Fruit fly (Drosophila melanogaster): ENCODE measurements around the gene upSET.

upSET gene

DNA sequence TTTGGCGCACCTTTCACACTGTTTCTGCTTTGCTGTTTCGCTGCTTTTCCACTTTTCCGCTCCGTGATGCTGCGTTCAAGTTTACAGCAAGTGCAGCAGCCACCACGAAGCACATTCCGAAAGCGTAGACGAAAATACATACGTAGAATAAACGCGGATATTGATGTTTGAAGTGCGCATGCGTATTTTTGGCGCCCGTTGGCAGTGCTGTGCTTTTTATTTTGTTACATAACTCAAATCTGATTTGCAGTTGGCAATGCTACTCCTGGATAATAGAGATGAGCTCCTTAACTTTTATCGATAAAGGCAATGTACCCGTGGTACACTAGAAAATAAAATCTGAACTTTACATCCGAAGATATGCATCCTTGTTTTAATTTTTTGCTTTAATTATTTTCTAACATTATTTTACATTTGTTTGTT is 4.8 kb downstream of the upSET start:
- TF ChIP-seq psq (optimal IDR thresholded peaks at IDR 0.05) (no peak), CG8478 (optimal IDR thresholded peaks at IDR 0.05) (no peak), Dll (optimal IDR thresholded peaks at IDR 0.05) (no peak), EcR (GFP tag; optimal IDR thresholded peaks at IDR 0.05) (no peak), pan (optimal IDR thresholded peaks at IDR 0.05) (no peak), usp (GFP tag; optimal IDR thresholded peaks at IDR 0.05) (no peak)

dm6 chr3L:14025736-14026135 is 23.8 kb downstream of the upSET start:
- no peak for TF ChIP-seq psq (optimal IDR thresholded peaks at IDR 0.05)
- TF ChIP-seq CG8478 (optimal IDR thresholded peaks at IDR 0.05), result no peak
- TF ChIP-seq pan (optimal IDR thresholded peaks at IDR 0.05), result no peak
- TF ChIP-seq Dll (optimal IDR thresholded peaks at IDR 0.05), result no peak
- TF ChIP-seq usp (GFP tag; optimal IDR thresholded peaks at IDR 0.05), result no peak
- no peak for TF ChIP-seq EcR (GFP tag; optimal IDR thresholded peaks at IDR 0.05)

DNA sequence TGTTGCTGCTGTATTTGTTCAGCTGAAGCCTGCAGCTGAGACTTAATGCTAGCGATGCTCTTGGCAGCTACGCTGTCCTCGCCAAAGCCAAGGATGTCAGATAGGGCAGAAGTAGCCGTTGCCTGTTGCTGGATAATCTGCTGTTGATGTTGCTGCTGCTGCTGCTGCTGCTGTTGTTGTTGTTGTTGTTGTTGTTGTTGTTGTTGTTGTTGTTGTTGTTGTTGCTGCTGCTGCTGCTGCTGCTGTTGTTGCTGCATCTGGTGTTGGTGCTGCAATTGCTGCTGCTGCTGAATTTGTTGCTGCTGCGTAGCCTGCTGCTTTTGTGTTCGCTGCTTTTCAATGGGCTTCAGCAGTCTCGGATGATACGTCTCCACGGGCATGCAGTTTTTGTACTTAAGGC is 25.6 kb downstream of the upSET start:
- TF ChIP-seq psq (optimal IDR thresholded peaks at IDR 0.05), result no peak
- TF ChIP-seq usp (GFP tag; optimal IDR thresholded peaks at IDR 0.05), result no peak
- TF ChIP-seq Dll (optimal IDR thresholded peaks at IDR 0.05), result no peak
- no peak for TF ChIP-seq pan (optimal IDR thresholded peaks at IDR 0.05)
- TF ChIP-seq EcR (GFP tag; optimal IDR thresholded peaks at IDR 0.05), result no peak
- TF ChIP-seq CG8478 (optimal IDR thresholded peaks at IDR 0.05), result no peak

DNA sequence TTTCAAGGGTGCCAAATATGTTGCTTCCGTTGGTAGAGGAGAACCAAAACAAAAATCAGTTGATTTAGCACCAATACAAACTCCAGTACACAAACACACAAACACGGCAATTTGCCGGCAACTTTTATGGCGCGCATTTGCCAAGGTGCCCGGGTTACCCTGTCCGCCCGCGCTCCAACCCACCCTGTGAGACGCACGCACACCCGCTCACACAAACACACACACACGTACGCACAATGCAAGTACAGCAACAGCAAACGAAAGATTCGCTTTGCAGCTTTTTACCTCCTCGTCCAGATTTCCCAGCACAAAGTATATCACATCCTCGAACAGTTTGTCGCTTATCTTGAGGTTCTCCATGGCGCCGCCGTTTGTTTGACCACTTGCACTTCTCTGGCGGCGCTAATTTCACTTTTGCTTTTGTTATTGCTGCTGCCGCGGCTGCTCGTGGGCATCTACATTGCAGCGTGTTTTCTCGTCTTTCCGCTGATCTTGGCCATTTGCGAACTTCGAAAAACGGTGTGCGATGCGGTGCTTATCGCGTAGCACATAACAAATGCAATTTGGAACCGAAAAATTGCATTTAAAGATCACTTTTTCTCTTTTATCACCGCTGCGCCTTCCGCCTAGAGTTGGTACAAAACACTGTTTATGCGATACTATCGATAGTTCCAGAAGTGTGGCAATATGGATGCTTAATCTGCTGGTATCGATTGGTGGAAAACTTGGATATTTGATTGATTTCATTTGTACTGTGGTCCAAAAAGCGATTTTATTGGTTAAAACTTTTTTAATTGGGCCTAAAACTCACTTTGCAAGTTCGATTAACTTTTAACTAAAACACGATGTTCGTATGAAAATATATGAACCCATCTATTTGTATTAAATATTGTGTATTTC is 26.8 kb downstream of the upSET start, which contains the start of gene Ptip:
Ptip (minus strand) TSS at position 637 of the 900 bp plus-strand sequence.
- TF ChIP-seq pan (optimal IDR thresholded peaks at IDR 0.05), result no peak
- no peak for TF ChIP-seq CG8478 (optimal IDR thresholded peaks at IDR 0.05)
- TF ChIP-seq Dll (optimal IDR thresholded peaks at IDR 0.05), result peak; percentile 28

- no peak for TF ChIP-seq CG8478 (optimal IDR thresholded peaks at IDR 0.05)
- no peak for TF ChIP-seq EcR (GFP tag; optimal IDR thresholded peaks at IDR 0.05)
- TF ChIP-seq pan (optimal IDR thresholded peaks at IDR 0.05), result no peak
- no peak for TF ChIP-seq Dll (optimal IDR thresholded peaks at IDR 0.05)
- TF ChIP-seq psq (optimal IDR thresholded peaks at IDR 0.05), result no peak
- TF ChIP-seq usp (GFP tag; optimal IDR thresholded peaks at IDR 0.05), result no peak
Measured at dm6 chr3L:14031171-14032126, 29.5 kb downstream of the upSET start, which contains the start of the genes CG6650 and endos. Gene CG6650, plus strand, starts transcription at chr3L:14031450. Gene endos, minus strand, starts transcription at chr3L:14031706.

- TF ChIP-seq psq (optimal IDR thresholded peaks at IDR 0.05) (no peak), CG8478 (optimal IDR thresholded peaks at IDR 0.05) (no peak), pan (optimal IDR thresholded peaks at IDR 0.05) (no peak), usp (GFP tag; optimal IDR thresholded peaks at IDR 0.05) (no peak), EcR (GFP tag; optimal IDR thresholded peaks at IDR 0.05) (no peak), Dll (optimal IDR thresholded peaks at IDR 0.05) (no peak)
Measured at dm6 chr3L:14034476-14034875, 32.5 kb downstream of the upSET start, which contains the start of gene CG6661. Gene CG6661, plus strand, starts transcription at chr3L:14034776.

DNA sequence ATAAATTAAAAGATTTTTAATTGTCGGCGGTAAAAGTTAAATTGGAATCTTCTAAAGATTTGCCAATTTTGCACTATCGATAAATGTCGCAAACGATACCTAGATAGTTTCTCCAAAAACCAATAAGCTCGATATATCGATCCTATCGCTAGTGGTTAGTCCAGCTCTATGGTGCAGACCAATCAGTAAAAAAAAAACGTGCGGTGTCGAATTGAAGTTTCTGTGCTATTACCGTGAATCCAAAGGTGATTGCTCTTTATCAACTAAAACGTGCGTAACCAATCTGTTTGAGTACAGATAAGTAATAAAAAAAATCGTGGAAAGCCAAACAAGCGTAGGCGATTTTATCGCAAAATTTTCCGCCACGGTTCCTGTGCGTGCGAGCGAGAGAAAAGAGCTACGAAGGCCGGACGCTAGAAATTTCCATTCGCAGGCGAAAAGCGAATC is 35.0 kb downstream of the upSET start, which contains the start of gene Hsp110:
Hsp110 (plus strand) TSS at position 153 of the 447 bp plus-strand sequence.
- no peak for TF ChIP-seq usp (GFP tag; optimal IDR thresholded peaks at IDR 0.05)
- TF ChIP-seq Dll (optimal IDR thresholded peaks at IDR 0.05), result no peak
- TF ChIP-seq CG8478 (optimal IDR thresholded peaks at IDR 0.05), result no peak
- no peak for TF ChIP-seq psq (optimal IDR thresholded peaks at IDR 0.05)
- TF ChIP-seq EcR (GFP tag; optimal IDR thresholded peaks at IDR 0.05), result no peak
- TF ChIP-seq pan (optimal IDR thresholded peaks at IDR 0.05), result no peak

dm6 chr3L:14037655-14038644 is 36.0 kb downstream of the upSET start:
- TF ChIP-seq psq (optimal IDR thresholded peaks at IDR 0.05), result no peak
- no peak for TF ChIP-seq CG8478 (optimal IDR thresholded peaks at IDR 0.05)
- TF ChIP-seq usp (GFP tag; optimal IDR thresholded peaks at IDR 0.05), result no peak
- TF ChIP-seq EcR (GFP tag; optimal IDR thresholded peaks at IDR 0.05), result no peak
- TF ChIP-seq Dll (optimal IDR thresholded peaks at IDR 0.05), result peak; percentile 71
- TF ChIP-seq pan (optimal IDR thresholded peaks at IDR 0.05), result no peak

DNA sequence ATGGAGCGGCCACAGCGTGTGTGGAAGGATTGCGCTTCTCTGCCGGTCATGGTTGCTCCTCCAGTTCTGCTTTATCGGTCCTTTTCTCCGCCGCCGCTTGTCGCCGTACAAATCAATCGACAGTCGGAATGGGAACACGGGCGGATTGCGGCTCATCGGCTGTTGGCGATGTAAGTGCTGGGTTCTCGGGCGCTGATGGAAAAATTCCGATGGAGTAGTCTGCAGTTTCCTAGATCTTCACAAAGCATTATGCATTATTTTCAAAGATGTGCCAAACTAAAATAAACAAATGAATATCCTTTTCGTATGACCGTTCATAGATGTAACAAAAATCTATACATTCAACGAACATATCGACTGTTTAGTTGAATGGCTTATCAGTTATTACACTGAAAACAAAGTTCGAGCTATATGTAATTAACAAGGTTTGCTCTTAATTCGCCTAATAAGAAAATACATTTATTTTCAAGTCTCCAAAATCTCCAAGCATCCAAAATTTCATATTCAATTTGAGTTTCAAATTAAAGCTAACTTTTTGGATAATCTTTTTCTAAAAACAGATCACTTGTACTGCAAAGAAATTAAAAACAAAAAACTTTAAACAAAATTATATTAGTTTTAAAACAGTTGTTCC is 47.8 kb downstream of the upSET start, which contains the start of gene Neurl4:
Neurl4 (minus strand) TSS at position 273 of the 634 bp plus-strand sequence.
- TF ChIP-seq Dll (optimal IDR thresholded peaks at IDR 0.05) (no peak), CG8478 (optimal IDR thresholded peaks at IDR 0.05) (no peak), pan (optimal IDR thresholded peaks at IDR 0.05) (no peak), EcR (GFP tag; optimal IDR thresholded peaks at IDR 0.05) (no peak), psq (optimal IDR thresholded peaks at IDR 0.05) (no peak), usp (GFP tag; optimal IDR thresholded peaks at IDR 0.05) (no peak)
